Comparison of ENCODE assay signal across 1 fruit fly cellular context in genomic region chr3L:6797395-6798006, dm6.
TF ChIP-seq lines count a peak whose summit lies in the region.

No protein-coding gene starts in this region.

TF ChIP-seq in whole organism, embryonic, 481 proteins besides CTCF, POLR2A, EP300 and RAD21 (continued from another document):
- TF ChIP-seq CG10565 (GFP tag; optimal IDR thresholded peaks at IDR 0.05; lab: Kevin White, UChicago) (no peak), CG12744 (GFP tag; optimal IDR thresholded peaks at IDR 0.05; lab: Kevin White, UChicago) (no peak), CG15514 (GFP tag; optimal IDR thresholded peaks at IDR 0.05; lab: Kevin White, UChicago) (no peak), hkb (optimal IDR thresholded peaks at IDR 0.05; lab: Kevin White, UChicago) (no peak), hkb (GFP tag; IDR thresholded peaks at IDR 0.05; lab: Robert Waterston, UW) (0 out of 2 replicates have a peak, but pooled peaks have one; percentile 29), CG16815 (GFP tag; optimal IDR thresholded peaks at IDR 0.05; lab: Kevin White, UChicago) (peak; percentile 0), gsb-n (tag; optimal IDR thresholded peaks at IDR 0.05; lab: Kevin White, UChicago) (no peak), Hr39 (optimal IDR thresholded peaks at IDR 0.05; lab: Kevin White, UChicago) (no peak), ro (GFP tag; IDR thresholded peaks at IDR 0.05; lab: Robert Waterston, UW) (no peak), Ets65A (GFP tag; lab: Kevin White, UChicago) (no peak), dmrt99B (tag; optimal IDR thresholded peaks at IDR 0.05; lab: Kevin White, UChicago) (peak; percentile 50), CG7745 (tag; optimal IDR thresholded peaks at IDR 0.05; lab: Kevin White, UChicago) (no peak), Dip2 (GFP tag; IDR thresholded peaks at IDR 0.05; lab: Robert Waterston, UW) (no peak), CG11398 (GFP tag; optimal IDR thresholded peaks at IDR 0.05; lab: Kevin White, UChicago) (no peak), CG7556 (GFP tag; optimal IDR thresholded peaks at IDR 0.05; lab: Kevin White, UChicago) (peak; percentile 67), esg (GFP tag; conservative IDR thresholded peaks at IDR 0.05; lab: Robert Waterston, UW) (no peak), org-1 (GFP tag; optimal IDR thresholded peaks at IDR 0.05; lab: Kevin White, UChicago) (peak; percentile 12), CG11695 (GFP tag; IDR thresholded peaks at IDR 0.05; lab: Robert Waterston, UW) (no peak), CG12236 (GFP tag; optimal IDR thresholded peaks at IDR 0.05; lab: Kevin White, UChicago) (no peak), scrt (GFP tag; optimal IDR thresholded peaks at IDR 0.05; lab: Kevin White, UChicago) (no peak), CG4404 (GFP tag; IDR thresholded peaks at IDR 0.05; lab: Robert Waterston, UW) (no peak; the same call in 1 of the 2 replicates), z (GFP tag; IDR thresholded peaks at IDR 0.05; lab: Robert Waterston, UW) (no peak), MESR4 (GFP tag; optimal IDR thresholded peaks at IDR 0.05; lab: Kevin White, UChicago) (no peak), lmd (GFP tag; IDR thresholded peaks at IDR 0.05; lab: Robert Waterston, UW) (no peak; the same call in 1 of the 2 replicates), CHES-1-like (GFP tag; optimal IDR thresholded peaks at IDR 0.05; lab: Kevin White, UChicago) (no peak), Gsc (GFP tag; IDR thresholded peaks at IDR 0.05; lab: Robert Waterston, UW) (no peak), Dip3 (GFP tag; optimal IDR thresholded peaks at IDR 0.05; lab: Kevin White, UChicago) (no peak), slp2 (GFP tag; optimal IDR thresholded peaks at IDR 0.05; lab: Kevin White, UChicago) (no peak), CG12155 (GFP tag; optimal IDR thresholded peaks at IDR 0.05; lab: Kevin White, UChicago) (no peak), CG12769 (tag; optimal IDR thresholded peaks at IDR 0.05; lab: Kevin White, UChicago) (no peak), sd (tag; optimal IDR thresholded peaks at IDR 0.05; lab: Kevin White, UChicago) (no peak), exex (tag; optimal IDR thresholded peaks at IDR 0.05; lab: Kevin White, UChicago) (no peak), CrebB (tag; optimal IDR thresholded peaks at IDR 0.05; lab: Kevin White, UChicago) (no peak), HLHmδ (GFP tag; optimal IDR thresholded peaks at IDR 0.05; lab: Kevin White, UChicago) (no peak), ci (GFP tag; IDR thresholded peaks at IDR 0.05; lab: Robert Waterston, UW) (0 out of 3 replicates have a peak, but pooled peaks have one; percentile 30), zen (tag; optimal IDR thresholded peaks at IDR 0.05; lab: Kevin White, UChicago) (no peak), CG2678 (tag; optimal IDR thresholded peaks at IDR 0.05; lab: Kevin White, UChicago) (peak; percentile 66), pan (optimal IDR thresholded peaks at IDR 0.05; lab: Kevin White, UChicago) (no peak), pan (GFP tag; optimal IDR thresholded peaks at IDR 0.05 in 1 of 2, IDR thresholded peaks at IDR 0.05 in 1 of 2) (no peak), chn (GFP tag; optimal IDR thresholded peaks at IDR 0.05; lab: Kevin White, UChicago) (no peak), pros (GFP tag; optimal IDR thresholded peaks at IDR 0.05; lab: Kevin White, UChicago) (no peak), Dad (GFP tag; optimal IDR thresholded peaks at IDR 0.05; lab: Kevin White, UChicago) (no peak), CG18764 (GFP tag; optimal IDR thresholded peaks at IDR 0.05; lab: Kevin White, UChicago) (no peak), aop (GFP tag; IDR thresholded peaks at IDR 0.05; lab: Robert Waterston, UW) (no peak), gcm2 (GFP tag; optimal IDR thresholded peaks at IDR 0.05; lab: Kevin White, UChicago) (no peak), sob (GFP tag; IDR thresholded peaks at IDR 0.05; lab: Robert Waterston, UW) (no peak), ase (GFP tag; IDR thresholded peaks at IDR 0.05; lab: Robert Waterston, UW) (no peak), nom (GFP tag; optimal IDR thresholded peaks at IDR 0.05; lab: Kevin White, UChicago) (no peak), az2 (GFP tag; optimal IDR thresholded peaks at IDR 0.05; lab: Kevin White, UChicago) (no peak), CG11093 (GFP tag; IDR thresholded peaks at IDR 0.05; lab: Robert Waterston, UW) (no peak), Neu2 (GFP tag; optimal IDR thresholded peaks at IDR 0.05; lab: Kevin White, UChicago; ENCODE audit: borderline replicate concordance) (no peak), sens (GFP tag; lab: Kevin White, UChicago) (no peak), gro (GFP tag; optimal IDR thresholded peaks at IDR 0.05; lab: Kevin White, UChicago) (no peak), fd102C (GFP tag; optimal IDR thresholded peaks at IDR 0.05; lab: Kevin White, UChicago) (no peak), Taf1 (GFP tag; IDR thresholded peaks at IDR 0.05; lab: Robert Waterston, UW) (no peak), chif (GFP tag; optimal IDR thresholded peaks at IDR 0.05; lab: Kevin White, UChicago) (no peak), ewg (GFP tag; optimal IDR thresholded peaks at IDR 0.05; lab: Kevin White, UChicago) (no peak), CG6683 (GFP tag; optimal IDR thresholded peaks at IDR 0.05; lab: Kevin White, UChicago) (no peak), CG10366 (GFP tag; IDR thresholded peaks at IDR 0.05; lab: Robert Waterston, UW) (no peak), ato (GFP tag; IDR thresholded peaks at IDR 0.05; lab: Robert Waterston, UW; ENCODE audit: partially characterized antibody) (no peak), CG10979 (tag; optimal IDR thresholded peaks at IDR 0.05; lab: Kevin White, UChicago) (peak; percentile 71), nmo (GFP tag; optimal IDR thresholded peaks at IDR 0.05; lab: Kevin White, UChicago) (peak; percentile 72), CG31441 (GFP tag; IDR thresholded peaks at IDR 0.05; lab: Robert Waterston, UW) (peak; percentile 43; the same call in 1 of the 2 replicates), eyg (GFP tag; optimal IDR thresholded peaks at IDR 0.05; lab: Kevin White, UChicago) (no peak), CG15011 (GFP tag; optimal IDR thresholded peaks at IDR 0.05; lab: Kevin White, UChicago) (no peak), CG7357 (GFP tag; IDR thresholded peaks at IDR 0.05; lab: Robert Waterston, UW) (no peak), CG11504 (tag; optimal IDR thresholded peaks at IDR 0.05; lab: Kevin White, UChicago) (peak; percentile 64), mld (GFP tag; IDR thresholded peaks at IDR 0.05; lab: Robert Waterston, UW; ENCODE audit: partially characterized antibody) (no peak), CG3281 (GFP tag; optimal IDR thresholded peaks at IDR 0.05; lab: Kevin White, UChicago) (no peak), pfk (GFP tag; optimal IDR thresholded peaks at IDR 0.05; lab: Kevin White, UChicago) (no peak), CG7963 (GFP tag; IDR thresholded peaks at IDR 0.05; lab: Robert Waterston, UW; ENCODE audit: partially characterized antibody) (no peak), CG14441 (GFP tag; IDR thresholded peaks at IDR 0.05; lab: Robert Waterston, UW) (no peak), Med (GFP tag; lab: Kevin White, UChicago) (no peak), pho (GFP tag; optimal IDR thresholded peaks at IDR 0.05; lab: Kevin White, UChicago) (no peak), CG4617 (GFP tag; optimal IDR thresholded peaks at IDR 0.05; lab: Kevin White, UChicago; ENCODE audit: borderline replicate concordance) (no peak), CG11560 (tag; IDR thresholded peaks at IDR 0.05; lab: Robert Waterston, UW) (no peak), shn (GFP tag; optimal IDR thresholded peaks at IDR 0.05; lab: Kevin White, UChicago) (no peak), cas (GFP tag; IDR thresholded peaks at IDR 0.05; lab: Robert Waterston, UW) (no peak), CG11085 (GFP tag; IDR thresholded peaks at IDR 0.05; lab: Robert Waterston, UW) (no peak), gcm (GFP tag; optimal IDR thresholded peaks at IDR 0.05; lab: Kevin White, UChicago) (no peak), CG13624 (GFP tag; optimal IDR thresholded peaks at IDR 0.05; lab: Kevin White, UChicago) (no peak), B-H2 (GFP tag; optimal IDR thresholded peaks at IDR 0.05; lab: Kevin White, UChicago) (no peak), CG42726 (GFP tag; IDR thresholded peaks at IDR 0.05; lab: Robert Waterston, UW; ENCODE audit: partially characterized antibody) (no peak), jing (GFP tag; optimal IDR thresholded peaks at IDR 0.05; lab: Kevin White, UChicago) (no peak), CG13894 (tag; optimal IDR thresholded peaks at IDR 0.05; lab: Kevin White, UChicago) (no peak), trem (tag; optimal IDR thresholded peaks at IDR 0.05; lab: Kevin White, UChicago) (no peak), Camta (GFP tag; optimal IDR thresholded peaks at IDR 0.05; lab: Kevin White, UChicago) (no peak), CG2120 (GFP tag; optimal IDR thresholded peaks at IDR 0.05; lab: Kevin White, UChicago) (no peak), HmgZ (tag; optimal IDR thresholded peaks at IDR 0.05; lab: Kevin White, UChicago) (no peak), onecut (GFP tag; IDR thresholded peaks at IDR 0.05; lab: Robert Waterston, UW) (no peak), Sox100B (GFP tag; optimal IDR thresholded peaks at IDR 0.05; lab: Kevin White, UChicago) (peak; percentile 50), Awh (GFP tag; IDR thresholded peaks at IDR 0.05; lab: Robert Waterston, UW) (no peak), dysf (GFP tag; IDR thresholded peaks at IDR 0.05; lab: Robert Waterston, UW) (no peak; the same call in 2 of the 3 replicates)
TF ChIP-seq in whole organism, embryonic: peak in this region for 84.
